Worm (Caenorhabditis elegans): ENCODE measurements around the gene hse-5.
A peak's percentile ranks its signal among the peaks of the same experiment; 100 is the strongest.

The hse-5 gene

ce11 chrIII:4313061-4313962 is 31.8 kb upstream of the hse-5 start, which contains the start of the genes evl-14 and dcn-1 (continued):
- no peak for TF ChIP-seq snpc-4 (GFP tag; optimal IDR thresholded peaks at IDR 0.05)
- TF ChIP-seq snpc-4 (tag; optimal IDR thresholded peaks at IDR 0.05), result peak in 1 of 4 experiments; percentile 11
- TF ChIP-seq snpc-3.4 (tag; optimal IDR thresholded peaks at IDR 0.05), result peak; percentile 80
- peak; percentile 79 for TF ChIP-seq atf-7 (tag; optimal IDR thresholded peaks at IDR 0.05)
- TF ChIP-seq lsl-1 (GFP tag; optimal IDR thresholded peaks at IDR 0.05), result peak; percentile 92
- TF ChIP-seq Y56A3A.18 (GFP tag; IDR thresholded peaks at IDR 0.05), result no peak
- TF ChIP-seq him-1 (tag; optimal IDR thresholded peaks at IDR 0.05), result peak; percentile 2
- TF ChIP-seq nhr-90 (tag; optimal IDR thresholded peaks at IDR 0.05), result no peak
- TF ChIP-seq C17E4.6 (GFP tag; IDR thresholded peaks at IDR 0.05), result no peak
- peak; percentile 47; the same call in 1 of the 2 replicates for TF ChIP-seq hmg-1.2 (GFP tag; IDR thresholded peaks at IDR 0.05)
- peak; percentile 74 for TF ChIP-seq pha-4 (tag; optimal IDR thresholded peaks at IDR 0.05)
- TF ChIP-seq let-607 (tag; optimal IDR thresholded peaks at IDR 0.05), result peak in 1 of 2 experiments; percentile 20

ce11 chrIII:4314502-4314901 is 30.6 kb upstream of the hse-5 start:
- TF ChIP-seq nhr-80 (tag; optimal IDR thresholded peaks at IDR 0.05) (peak; percentile 45), ccch-3 (GFP tag; optimal IDR thresholded peaks at IDR 0.05) (no peak)

- TF ChIP-seq rpc-1 (optimal IDR thresholded peaks at IDR 0.05) (no peak), rpc-1 (tag; optimal IDR thresholded peaks at IDR 0.05) (no peak), hmg-1.2 (GFP tag; IDR thresholded peaks at IDR 0.05) (peak; percentile 20; the same call in 1 of the 2 replicates)
Observed at ce11 chrIII:4317065-4317752, 27.9 kb upstream of the hse-5 start, which contains the start of gene tag-131. TSS of gene tag-131 (plus strand) at chrIII:4317702.

ce11 chrIII:4320113-4320512 is 25.0 kb upstream of the hse-5 start, which contains the start of gene H38K22.6:
TSS of gene H38K22.6 (plus strand) at chrIII:4320413.
- TF ChIP-seq Y67H2A.10 (GFP tag; conservative IDR thresholded peaks at IDR 0.05) (no peak), tbp1 (GFP tag; optimal IDR thresholded peaks at IDR 0.05) (no peak), zfh-2 (GFP tag; conservative IDR thresholded peaks at IDR 0.05) (no peak), sdz-38 (tag; optimal IDR thresholded peaks at IDR 0.05) (no peak), F39B2.1 (GFP tag; IDR thresholded peaks at IDR 0.05) (no peak), Y53F4B.3 (GFP tag; IDR thresholded peaks at IDR 0.05) (no peak), F33H1.4 (GFP tag; IDR thresholded peaks at IDR 0.05) (no peak), lsy-27 (tag; optimal IDR thresholded peaks at IDR 0.05; ENCODE audit: borderline replicate concordance, insufficient read depth) (no peak), fkh-3 (tag; optimal IDR thresholded peaks at IDR 0.05) (no peak), hlh-26 (GFP tag; conservative IDR thresholded peaks at IDR 0.05) (no peak), sea-2 (GFP tag; IDR thresholded peaks at IDR 0.05) (no peak), unc-62 (GFP tag; optimal IDR thresholded peaks at IDR 0.05) (no peak), tbx-9 (tag; optimal IDR thresholded peaks at IDR 0.05; ENCODE audit: borderline replicate concordance) (no peak), Y56A3A.18 (GFP tag; IDR thresholded peaks at IDR 0.05) (no peak), attf-3 (GFP tag; conservative IDR thresholded peaks at IDR 0.05) (no peak), lin-40 (tag; optimal IDR thresholded peaks at IDR 0.05) (no peak)
